Worm (Caenorhabditis elegans): ENCODE data around the gene T24C4.5.

ce11 chrIII:842630-843029 is 36.9 kb downstream of the T24C4.5 start, which contains the start of gene far-8:
- TF ChIP-seq pros-1 (tag; optimal IDR thresholded peaks at IDR 0.05), result no peak
- no peak for TF ChIP-seq F13H6.1 (tag; optimal IDR thresholded peaks at IDR 0.05)
- no peak for TF ChIP-seq tbx-2 (tag; optimal IDR thresholded peaks at IDR 0.05)
- TF ChIP-seq ama-1 (optimal IDR thresholded peaks at IDR 0.05), result no peak
- no peak for TF ChIP-seq pqm-1 (tag; optimal IDR thresholded peaks at IDR 0.05)
- TF ChIP-seq elt-4 (tag; optimal IDR thresholded peaks at IDR 0.05), result no peak
- TF ChIP-seq pat-9 (tag; optimal IDR thresholded peaks at IDR 0.05), result no peak
- TF ChIP-seq hlh-8 (tag; optimal IDR thresholded peaks at IDR 0.05), result no peak
- no peak for TF ChIP-seq elt-2 (tag; optimal IDR thresholded peaks at IDR 0.05)
- TF ChIP-seq K02D7.2 (tag; optimal IDR thresholded peaks at IDR 0.05), result no peak

Data from whole organism, late embryonic.